Worm (Caenorhabditis elegans) whole organism, young adult: Measurements from ENCODE around the gene puf-5.

Source experiments
- C06A6.2 ChIP-seq: fragments of 200-800 bp; sonication (Bioruptor generic); conservative IDR thresholded peaks from 2 replicates; pipeline ENCODE4 v1.3.6; 2022; ENCODE audit warnings: missing genetic modification characterization, missing compliant biosample characterization
- F23B12.7 ChIP-seq: sonication (generic microtip); optimal IDR thresholded peaks from 2 replicates; lab custom pipeline; 2017; ENCODE audit warnings: missing genetic modification characterization, mild to moderate bottlenecking, missing compliant biosample characterization, antibody characterized with exemption, moderate library complexity; ENCODE audit not compliant: insufficient read depth
- F33H1.4 ChIP-seq: fragments of 200-800 bp; sonication (Bioruptor generic); IDR thresholded peaks from 2 replicates; pipeline ENCODE4 v1.3.6; 2022; ENCODE audit warnings: missing genetic modification reagents, missing genetic modification characterization, missing compliant biosample characterization
- F49E8.2 ChIP-seq: sonication (generic microtip); optimal IDR thresholded peaks from 3 replicates; lab custom pipeline; 2017; ENCODE audit warnings: missing genetic modification characterization, mild to moderate bottlenecking, missing compliant biosample characterization, antibody characterized with exemption, moderate library complexity; ENCODE audit not compliant: insufficient read depth
- F55B11.4 ChIP-seq: sonication (generic microtip); optimal IDR thresholded peaks from 2 replicates; lab custom pipeline; 2016; ENCODE audit warnings: missing compliant biosample characterization, missing genetic modification characterization, borderline replicate concordance; ENCODE audit not compliant: insufficient read depth
- T26A5.8 ChIP-seq: sonication (generic microtip); optimal IDR thresholded peaks from 2 replicates; lab custom pipeline; 2016; ENCODE audit warnings: missing genetic modification characterization, missing compliant biosample characterization
- Y53F4B.3 ChIP-seq: fragments of 200-800 bp; sonication (Bioruptor generic); IDR thresholded peaks from 2 replicates; pipeline ENCODE4 v1.3.6; 2022; ENCODE audit warnings: missing genetic modification reagents, missing genetic modification characterization, missing compliant biosample characterization
- Y53G8AR.9 ChIP-seq: fragments of 200-800 bp; sonication (Bioruptor generic); conservative IDR thresholded peaks from 2 replicates; pipeline ENCODE4 v1.3.6; 2022; ENCODE audit warnings: missing genetic modification reagents, missing genetic modification characterization, missing compliant biosample characterization
- Y67H2A.10 ChIP-seq: fragments of 200-800 bp; sonication (Bioruptor generic); conservative IDR thresholded peaks from 2 replicates; pipeline ENCODE4 v1.3.6; 2022; ENCODE audit warnings: missing genetic modification reagents, missing genetic modification characterization, missing compliant biosample characterization
- atf-7 ChIP-seq: sonication (generic microtip); optimal IDR thresholded peaks from 2 replicates; lab custom pipeline; 2017; ENCODE audit warnings: mild to moderate bottlenecking, missing genetic modification characterization, missing compliant biosample characterization
- athp-1 ChIP-seq: sonication (generic microtip); optimal IDR thresholded peaks from 2 replicates; lab custom pipeline; 2017; ENCODE audit warnings: mild to moderate bottlenecking, missing genetic modification characterization, missing compliant biosample characterization
- attf-6 ChIP-seq: fragments of 200-800 bp; sonication (Bioruptor generic); IDR thresholded peaks from 2 replicates; pipeline ENCODE4 v1.3.6; 2022; ENCODE audit warnings: missing genetic modification reagents, missing genetic modification characterization, missing compliant biosample characterization
- bed-1 ChIP-seq: fragments of 200-800 bp; sonication (Bioruptor generic); IDR thresholded peaks from 2 replicates; pipeline ENCODE4 v1.3.6; 2022; ENCODE audit warnings: missing genetic modification reagents, missing genetic modification characterization, missing compliant biosample characterization
- bed-2 ChIP-seq: fragments of 200-800 bp; sonication (Bioruptor generic); IDR thresholded peaks from 2 replicates; pipeline ENCODE4 v1.3.6; 2022; ENCODE audit warnings: missing genetic modification reagents, missing genetic modification characterization, missing compliant biosample characterization
- ccch-3 ChIP-seq: fragments of 200-800 bp; sonication (Bioruptor generic); optimal IDR thresholded peaks from 2 replicates; lab custom pipeline; 2018; ENCODE audit warnings: mild to moderate bottlenecking, missing genetic modification characterization, missing compliant biosample characterization
- ceh-40 ChIP-seq: fragments of 200-800 bp; sonication (Bioruptor generic); IDR thresholded peaks from 2 replicates; pipeline ENCODE4 v1.3.6; 2022; ENCODE audit warnings: missing genetic modification characterization, missing compliant biosample characterization
- ceh-58 ChIP-seq: fragments of 200-800 bp; sonication (Bioruptor generic); IDR thresholded peaks from 2 replicates; pipeline ENCODE4 v1.3.6; 2022; ENCODE audit warnings: missing genetic modification characterization, missing compliant biosample characterization
- dpl-1 ChIP-seq: fragments of 150-350 bp; optimal IDR thresholded peaks from 2 replicates; lab custom pipeline; 2014; ENCODE audit warnings: missing biosample characterization, missing genetic modification reagents, missing genetic modification characterization
- ets-4 ChIP-seq: fragments of 200-800 bp; sonication (Bioruptor generic); optimal IDR thresholded peaks from 2 replicates; lab custom pipeline; 2018; ENCODE audit warnings: mild to moderate bottlenecking, missing genetic modification characterization, missing compliant biosample characterization
- gei-17 ChIP-seq: fragments of 200-800 bp; sonication (Bioruptor generic); optimal IDR thresholded peaks from 2 replicates; lab custom pipeline; 2018; ENCODE audit warnings: mild to moderate bottlenecking, missing genetic modification characterization, missing compliant biosample characterization
- hlh-26 ChIP-seq: fragments of 200-800 bp; sonication (Bioruptor generic); conservative IDR thresholded peaks from 2 replicates; pipeline ENCODE4 v1.3.6; 2022; ENCODE audit warnings: missing genetic modification reagents, missing genetic modification characterization, missing compliant biosample characterization
- hmg-1.2 ChIP-seq: fragments of 200-800 bp; sonication (Bioruptor generic); IDR thresholded peaks from 2 replicates; pipeline ENCODE4 v1.3.6; 2022; ENCODE audit warnings: missing genetic modification reagents, missing genetic modification characterization, missing compliant biosample characterization
- lir-1 ChIP-seq: fragments of 200-800 bp; sonication (Bioruptor generic); conservative IDR thresholded peaks from 2 replicates; pipeline ENCODE4 v1.3.6; 2022; ENCODE audit warnings: missing genetic modification reagents, missing genetic modification characterization, missing compliant biosample characterization
- mcd-1 ChIP-seq: fragments of 200-800 bp; sonication (Bioruptor generic); IDR thresholded peaks from 2 replicates; pipeline ENCODE4 v1.3.6; 2022; ENCODE audit warnings: missing genetic modification reagents, missing genetic modification characterization, missing compliant biosample characterization
- nfya-2 ChIP-seq: fragments of 200-800 bp; sonication (Bioruptor generic); IDR thresholded peaks from 2 replicates; pipeline ENCODE4 v1.3.6; 2022; ENCODE audit warnings: missing genetic modification reagents, missing genetic modification characterization, missing compliant biosample characterization
- nhr-80 ChIP-seq: sonication (generic microtip); optimal IDR thresholded peaks from 2 replicates; lab custom pipeline; 2016; ENCODE audit warnings: missing genetic modification characterization, missing compliant biosample characterization
- pha-4 ChIP-seq: fragments of 150-350 bp; sonication (generic microtip); optimal IDR thresholded peaks from 2 replicates; lab custom pipeline; 2014; ENCODE audit warnings: missing biosample characterization, missing genetic modification reagents, missing genetic modification characterization
- sea-2 ChIP-seq: fragments of 200-800 bp; sonication (Bioruptor generic); IDR thresholded peaks from 2 replicates; pipeline ENCODE4 v1.3.6; 2022; ENCODE audit warnings: missing genetic modification characterization, missing compliant biosample characterization
- snpc-1.1 ChIP-seq: sonication (generic microtip); optimal IDR thresholded peaks from 2 replicates; lab custom pipeline; 2017; ENCODE audit warnings: missing genetic modification characterization, mild to moderate bottlenecking, missing compliant biosample characterization, antibody characterized with exemption, moderate library complexity, missing genotype, missing genetic modification reagents; ENCODE audit not compliant: insufficient read depth
- snpc-1.3 ChIP-seq: sonication (generic microtip); optimal IDR thresholded peaks from 2 replicates; lab custom pipeline; 2017; ENCODE audit warnings: missing genetic modification characterization, mild to moderate bottlenecking, missing compliant biosample characterization, antibody characterized with exemption, moderate library complexity, missing genotype, missing genetic modification reagents; ENCODE audit not compliant: insufficient read depth
- somi-1 ChIP-seq: fragments of 200-800 bp; sonication (Bioruptor generic); optimal IDR thresholded peaks from 2 replicates; lab custom pipeline; 2018; ENCODE audit warnings: mild to moderate bottlenecking, missing genetic modification characterization, missing compliant biosample characterization
- sptf-2 ChIP-seq: fragments of 200-800 bp; sonication (Bioruptor generic); optimal IDR thresholded peaks from 2 replicates; lab custom pipeline; 2018; ENCODE audit warnings: mild to moderate bottlenecking, missing genetic modification characterization, missing compliant biosample characterization
- ztf-22 ChIP-seq: fragments of 200-800 bp; sonication (Bioruptor generic); optimal IDR thresholded peaks from 2 replicates; lab custom pipeline; 2018; ENCODE audit warnings: mild to moderate bottlenecking, missing genetic modification characterization, moderate library complexity, missing compliant biosample characterization
- ztf-25 ChIP-seq: fragments of 200-800 bp; sonication (Bioruptor generic); IDR thresholded peaks from 2 replicates; pipeline ENCODE4 v1.3.6; 2022; ENCODE audit warnings: missing genetic modification reagents, missing genetic modification characterization, missing compliant biosample characterization
- ztf-26 ChIP-seq: sonication (generic microtip); optimal IDR thresholded peaks from 2 replicates; lab custom pipeline; 2017; ENCODE audit warnings: missing genetic modification characterization, missing compliant biosample characterization
- ztf-28 ChIP-seq: fragments of 200-800 bp; sonication (Bioruptor generic); IDR thresholded peaks from 2 replicates; pipeline ENCODE4 v1.3.6; 2022; ENCODE audit warnings: missing genetic modification reagents, missing genetic modification characterization, missing compliant biosample characterization
- ztf-3 ChIP-seq: fragments of 200-800 bp; sonication (Bioruptor generic); optimal IDR thresholded peaks from 2 replicates; lab custom pipeline; 2018; ENCODE audit warnings: mild to moderate bottlenecking, missing genetic modification characterization, missing compliant biosample characterization

puf-5 gene

ce11 chrII:8621883-8622282 is 46.5 kb downstream of the puf-5 start, which contains the start of gene T22C8.3:
Gene T22C8.3, minus strand, starts transcription at chrII:8621983.
- no peak for TF ChIP-seq nfya-2
- no peak for TF ChIP-seq ccch-3 (GFP tag; lab: Kevin White, UChicago)
- TF ChIP-seq Y67H2A.10, result no peak
- no peak for TF ChIP-seq mcd-1 (GFP tag; lab: Robert Waterston, UW)
- TF ChIP-seq Y53F4B.3, result no peak
- no peak for TF ChIP-seq snpc-1.3 (tag; lab: Kevin White, UChicago)
- no peak for TF ChIP-seq pha-4 (tag; lab: Kevin White, UChicago)
- TF ChIP-seq ztf-26 (tag; lab: Kevin White, UChicago), result no peak
- TF ChIP-seq F33H1.4, result no peak
- TF ChIP-seq somi-1, result no peak
- TF ChIP-seq gei-17 (GFP tag; lab: Kevin White, UChicago), result no peak
- no peak for TF ChIP-seq bed-2
- no peak for TF ChIP-seq athp-1 (tag; lab: Kevin White, UChicago)
- TF ChIP-seq bed-1 (GFP tag; lab: Robert Waterston, UW), result no peak
- TF ChIP-seq, all 124 proteins: peak for 0

- TF ChIP-seq F55B11.4 (tag; lab: Kevin White, UChicago), result no peak
- no peak for TF ChIP-seq hlh-26 (GFP tag; lab: Robert Waterston, UW)
- no peak for TF ChIP-seq ceh-58
- TF ChIP-seq ztf-25 (GFP tag; lab: Robert Waterston, UW), result no peak
- TF ChIP-seq F23B12.7 (tag; lab: Kevin White, UChicago), result no peak
- TF ChIP-seq sea-2 (GFP tag; lab: Robert Waterston, UW), result no peak
- TF ChIP-seq hmg-1.2 (GFP tag; lab: Robert Waterston, UW), result no peak
- TF ChIP-seq lir-1 (GFP tag; lab: Robert Waterston, UW), result no peak
- no peak for TF ChIP-seq snpc-1.1
- no peak for TF ChIP-seq nhr-80 (tag; lab: Kevin White, UChicago)
- TF ChIP-seq ets-4 (GFP tag; lab: Kevin White, UChicago), result no peak
- TF ChIP-seq dpl-1 (GFP tag; lab: Kevin White, UChicago), result no peak
- no peak for TF ChIP-seq attf-6
- no peak for TF ChIP-seq ztf-28 (GFP tag; lab: Robert Waterston, UW)
- no peak for TF ChIP-seq C06A6.2 (GFP tag; lab: Robert Waterston, UW)
- no peak for TF ChIP-seq F49E8.2 (tag; lab: Kevin White, UChicago)
- no peak for TF ChIP-seq Y53G8AR.9 (GFP tag; lab: Robert Waterston, UW)
Observed at ce11 chrII:8623396-8623795, 48.1 kb downstream of the puf-5 start, which contains the start of gene T22C8.4. Gene T22C8.4, minus strand, starts transcription at chrII:8623496.

- TF ChIP-seq nhr-80 (tag; lab: Kevin White, UChicago) (peak; percentile 99), hmg-1.2 (GFP tag; lab: Robert Waterston, UW) (peak; percentile 16; the same call in 1 of the 2 replicates), ztf-3 (GFP tag; lab: Kevin White, UChicago) (no peak), T26A5.8 (no peak), F49E8.2 (tag; lab: Kevin White, UChicago) (no peak), ets-4 (GFP tag; lab: Kevin White, UChicago) (peak; percentile 70), atf-7 (tag; lab: Kevin White, UChicago) (peak; percentile 25), athp-1 (tag; lab: Kevin White, UChicago) (no peak), ceh-40 (GFP tag; lab: Robert Waterston, UW) (0 out of 2 replicates have a peak, but pooled peaks have one; percentile 4), sptf-2 (GFP tag; lab: Kevin White, UChicago) (peak; percentile 99), ztf-22 (GFP tag; lab: Kevin White, UChicago) (peak; percentile 23)
Observed at ce11 chrII:8625163-8625562, 49.8 kb downstream of the puf-5 start, which contains the start of gene sptf-2. Gene sptf-2, plus strand, starts transcription at chrII:8625459.
